Fruit fly (Drosophila melanogaster) whole organism, embryonic: ENCODE results near the gene TrpRS.

Experiments used
- CG12236 ChIP-seq: fragments of 200-800 bp; sonication (Bioruptor generic); optimal IDR thresholded peaks from 2 replicates; lab custom pipeline; 2016; ENCODE audit warnings: missing biosample characterization, missing genetic modification characterization
- CG13424 ChIP-seq: fragments of 200-800 bp; sonication (Bioruptor generic); optimal IDR thresholded peaks from 2 replicates; lab custom pipeline; 2019; ENCODE audit warnings: missing biosample characterization, mild to moderate bottlenecking, missing genetic modification characterization, moderate library complexity
- CG14860 ChIP-seq: fragments of 200-800 bp; sonication (Bioruptor generic); IDR thresholded peaks from 3 replicates; pipeline ENCODE4 v1.3.6; 2022; ENCODE audit warnings: missing biosample characterization, missing genetic modification characterization; ENCODE audit not compliant: partially characterized antibody
- CG17186 ChIP-seq: fragments of 200-800 bp; sonication (Bioruptor generic); optimal IDR thresholded peaks from 3 replicates; lab custom pipeline; 2017; ENCODE audit warnings: missing biosample characterization, missing genetic modification reagents, missing genetic modification characterization
- CG17328 ChIP-seq: fragments of 200-800 bp; sonication (Bioruptor generic); IDR thresholded peaks from 2 replicates; pipeline ENCODE4 v1.3.6; 2022; ENCODE audit warnings: missing biosample characterization, missing genetic modification characterization
- CG18011 ChIP-seq: fragments of 200-800 bp; sonication (Bioruptor generic); optimal IDR thresholded peaks from 2 replicates; lab custom pipeline; 2017; ENCODE audit warnings: missing biosample characterization, missing genetic modification characterization, mild to moderate bottlenecking, moderate library complexity, missing genotype
- CG18619 ChIP-seq: fragments of 200-800 bp; sonication (Bioruptor generic); optimal IDR thresholded peaks from 3 replicates; lab custom pipeline; 2017; ENCODE audit warnings: missing biosample characterization, mild to moderate bottlenecking, missing genetic modification characterization
- CG18764 ChIP-seq: fragments of 200-800 bp; sonication (Bioruptor generic); optimal IDR thresholded peaks from 3 replicates; lab custom pipeline; 2016; ENCODE audit warnings: missing biosample characterization, missing genetic modification characterization
- CG4424 ChIP-seq: fragments of 200-800 bp; sonication (Bioruptor generic); optimal IDR thresholded peaks from 3 replicates; lab custom pipeline; 2016; ENCODE audit warnings: missing biosample characterization, missing genetic modification characterization
- CG4820 ChIP-seq: fragments of 200-800 bp; sonication (Bioruptor generic); optimal IDR thresholded peaks from 3 replicates; lab custom pipeline; 2016; ENCODE audit warnings: missing biosample characterization, missing genetic modification characterization
- CG8281 ChIP-seq: fragments of 200-800 bp; sonication (Bioruptor generic); optimal IDR thresholded peaks from 2 replicates; lab custom pipeline; 2018; ENCODE audit warnings: missing biosample characterization, mild to moderate bottlenecking, missing genetic modification characterization, moderate library complexity
- CG9727 ChIP-seq: fragments of 200-800 bp; sonication (Bioruptor generic); optimal IDR thresholded peaks from 3 replicates; lab custom pipeline; 2017; ENCODE audit warnings: missing biosample characterization, mild to moderate bottlenecking, missing genetic modification characterization
- CG9797 ChIP-seq: fragments of 200-800 bp; sonication (Bioruptor generic); optimal IDR thresholded peaks from 3 replicates; lab custom pipeline; 2018; ENCODE audit warnings: missing biosample characterization, mild to moderate bottlenecking, missing genetic modification characterization
- CG9817 ChIP-seq: fragments of 200-800 bp; sonication (Bioruptor generic); optimal IDR thresholded peaks from 2 replicates; lab custom pipeline; 2018; ENCODE audit warnings: missing biosample characterization, mild to moderate bottlenecking, missing genetic modification characterization, moderate library complexity
- Dfd ChIP-seq, 2 experiments: fragments of >200 bp; optimal IDR thresholded peaks; 2 replicates each; lab custom pipeline; 2017; ENCODE audit warnings: missing biosample characterization in 2 of 2, missing genetic modification characterization in 2 of 2
- Doc3 ChIP-seq: fragments of 200-800 bp; sonication (Bioruptor generic); IDR thresholded peaks from 3 replicates; pipeline ENCODE4 v1.3.6; 2022; ENCODE audit warnings: missing biosample characterization, missing genetic modification characterization; ENCODE audit not compliant: partially characterized antibody
- E2f1 ChIP-seq: fragments of 200-800 bp; sonication (Bioruptor generic); IDR thresholded peaks from 2 replicates; pipeline ENCODE4 v1.3.6; 2022; ENCODE audit warnings: missing biosample characterization, missing genetic modification characterization
- Elba2 ChIP-seq: fragments of 200-800 bp; sonication (Bioruptor generic); optimal IDR thresholded peaks from 3 replicates; lab custom pipeline; 2016; ENCODE audit warnings: missing biosample characterization, missing genetic modification characterization
- Hmr ChIP-seq: fragments of 200-800 bp; sonication (Bioruptor generic); optimal IDR thresholded peaks from 3 replicates; lab custom pipeline; 2017; ENCODE audit warnings: mild to moderate bottlenecking, missing biosample characterization, missing genetic modification reagents, missing genetic modification characterization
- Hmx ChIP-seq: fragments of 200-800 bp; sonication (Bioruptor generic); optimal IDR thresholded peaks from 2 replicates; lab custom pipeline; 2016; ENCODE audit warnings: missing biosample characterization, missing genetic modification characterization
- NfI ChIP-seq: fragments of 200-800 bp; sonication (Bioruptor generic); optimal IDR thresholded peaks from 3 replicates; lab custom pipeline; 2018; ENCODE audit warnings: missing biosample characterization, mild to moderate bottlenecking, missing genetic modification characterization, moderate library complexity
- Oaz ChIP-seq: fragments of 200-800 bp; sonication (Bioruptor generic); IDR thresholded peaks from 2 replicates; pipeline ENCODE4 v1.3.6; 2022; ENCODE audit warnings: missing biosample characterization, missing genetic modification characterization
- Optix ChIP-seq: fragments of 200-800 bp; sonication (Bioruptor generic); IDR thresholded peaks from 3 replicates; pipeline ENCODE4 v1.3.6; 2022; ENCODE audit warnings: missing biosample characterization, missing genetic modification characterization
- PHDP ChIP-seq: fragments of 200-800 bp; sonication (Bioruptor generic); optimal IDR thresholded peaks from 3 replicates; lab custom pipeline; 2018; ENCODE audit warnings: missing biosample characterization, mild to moderate bottlenecking, missing genetic modification characterization, moderate library complexity
- Scr ChIP-seq: fragments of 200-800 bp; sonication (Bioruptor generic); IDR thresholded peaks from 2 replicates; pipeline ENCODE4 v1.3.6; 2022; ENCODE audit warnings: missing biosample characterization, missing genetic modification characterization; ENCODE audit not compliant: partially characterized antibody
- Usf ChIP-seq: fragments of 200-800 bp; sonication (Bioruptor generic); optimal IDR thresholded peaks from 2 replicates; lab custom pipeline; 2017; ENCODE audit warnings: missing genotype, missing biosample characterization, missing genetic modification characterization
- Vsx1 ChIP-seq: fragments of 200-800 bp; sonication (Bioruptor generic); optimal IDR thresholded peaks from 2 replicates; lab custom pipeline; 2017; ENCODE audit warnings: missing biosample characterization, mild to moderate bottlenecking, missing genetic modification characterization, missing genetic modification reagents
- br ChIP-seq: fragments of >200 bp; optimal IDR thresholded peaks from 2 replicates; lab custom pipeline; 2017
- cas ChIP-seq: fragments of 200-800 bp; sonication (Bioruptor generic); IDR thresholded peaks from 2 replicates; pipeline ENCODE4 v1.3.6; 2022; ENCODE audit warnings: missing biosample characterization, missing genetic modification characterization
- cato ChIP-seq: fragments of 200-800 bp; sonication (Bioruptor generic); optimal IDR thresholded peaks from 2 replicates; lab custom pipeline; 2016; ENCODE audit warnings: missing biosample characterization, missing genetic modification characterization, borderline replicate concordance
- cg ChIP-seq: fragments of 200-800 bp; sonication (Bioruptor generic); optimal IDR thresholded peaks from 3 replicates; lab custom pipeline; 2019; ENCODE audit warnings: missing biosample characterization, mild to moderate bottlenecking, missing genetic modification characterization, moderate library complexity
- disco-r ChIP-seq: fragments of 200-800 bp; sonication (Bioruptor generic); optimal IDR thresholded peaks from 2 replicates; lab custom pipeline; 2016; ENCODE audit warnings: missing biosample characterization, missing genetic modification characterization
- en ChIP-seq: fragments of 200-800 bp; sonication (Bioruptor generic); optimal IDR thresholded peaks from 2 replicates; lab custom pipeline; 2016; ENCODE audit warnings: missing biosample characterization, missing genetic modification characterization
- eyg ChIP-seq: fragments of 200-800 bp; sonication (Bioruptor generic); optimal IDR thresholded peaks from 3 replicates; lab custom pipeline; 2016; ENCODE audit warnings: missing biosample characterization, missing genetic modification characterization
- gem ChIP-seq: fragments of 200-800 bp; sonication (Bioruptor generic); optimal IDR thresholded peaks from 2 replicates; lab custom pipeline; 2019; ENCODE audit warnings: missing biosample characterization, mild to moderate bottlenecking, missing genetic modification characterization, moderate library complexity
- gfzf ChIP-seq: fragments of 200-800 bp; sonication (Bioruptor generic); optimal IDR thresholded peaks from 2 replicates; lab custom pipeline; 2016; ENCODE audit warnings: missing biosample characterization, mild to moderate bottlenecking, missing genetic modification characterization, moderate library complexity
- kay ChIP-seq: fragments of 200-800 bp; sonication (Bioruptor generic); optimal IDR thresholded peaks from 2 replicates; lab custom pipeline; 2016; ENCODE audit warnings: missing biosample characterization, missing genetic modification characterization
- knrl ChIP-seq: fragments of 200-800 bp; sonication (Bioruptor generic); IDR thresholded peaks from 3 replicates; pipeline ENCODE4 v1.3.6; 2022; ENCODE audit warnings: missing biosample characterization, missing genetic modification characterization; ENCODE audit not compliant: partially characterized antibody
- luna ChIP-seq: fragments of 200-800 bp; sonication (Bioruptor generic); optimal IDR thresholded peaks from 2 replicates; lab custom pipeline; 2016; ENCODE audit warnings: missing biosample characterization, missing genetic modification characterization
- rib ChIP-seq: fragments of 200-800 bp; sonication (Bioruptor generic); IDR thresholded peaks from 2 replicates; pipeline ENCODE4 v1.3.6; 2022; ENCODE audit warnings: missing biosample characterization, missing genetic modification characterization
- sc ChIP-seq, 3 experiments: fragments of >200 bp in 2 of 3; fragments of 200-800 bp in 1 of 3; sonication (Bioruptor generic) in 1 of 3; optimal IDR thresholded peaks; 2 replicates in 2 of 3; 3 replicates in 1 of 3; lab custom pipeline; 2017; ENCODE audit warnings: mild to moderate bottlenecking in 1 of 3, missing biosample characterization in 1 of 3, missing genetic modification characterization in 1 of 3, missing genetic modification reagents in 1 of 3
- sqz ChIP-seq: fragments of 200-800 bp; sonication (Bioruptor generic); optimal IDR thresholded peaks from 3 replicates; lab custom pipeline; 2018; ENCODE audit warnings: missing biosample characterization, mild to moderate bottlenecking, missing genetic modification characterization
- tll ChIP-seq, 2 experiments: fragments of 200-800 bp in 1 of 2; fragments of >200 bp in 1 of 2; sonication (Bioruptor generic) in 1 of 2; optimal IDR thresholded peaks; 2 replicates each; lab custom pipeline; 2017 to 2019; ENCODE audit warnings: missing biosample characterization in 2 of 2, missing genetic modification characterization in 2 of 2, mild to moderate bottlenecking in 1 of 2, moderate library complexity in 1 of 2
- trh ChIP-seq: fragments of 200-800 bp; sonication (Bioruptor generic); optimal IDR thresholded peaks from 2 replicates; lab custom pipeline; 2016; ENCODE audit warnings: missing biosample characterization, missing genetic modification characterization
- wdn ChIP-seq: fragments of 200-800 bp; sonication (Bioruptor generic); IDR thresholded peaks from 2 replicates; pipeline ENCODE4 v1.3.6; 2022; ENCODE audit warnings: missing biosample characterization, missing genetic modification characterization
- wor ChIP-seq: fragments of 200-800 bp; sonication (Bioruptor generic); IDR thresholded peaks from 2 replicates; pipeline ENCODE4 v1.3.6; 2022; ENCODE audit warnings: missing biosample characterization, missing genetic modification characterization

Gene TrpRS

DNA sequence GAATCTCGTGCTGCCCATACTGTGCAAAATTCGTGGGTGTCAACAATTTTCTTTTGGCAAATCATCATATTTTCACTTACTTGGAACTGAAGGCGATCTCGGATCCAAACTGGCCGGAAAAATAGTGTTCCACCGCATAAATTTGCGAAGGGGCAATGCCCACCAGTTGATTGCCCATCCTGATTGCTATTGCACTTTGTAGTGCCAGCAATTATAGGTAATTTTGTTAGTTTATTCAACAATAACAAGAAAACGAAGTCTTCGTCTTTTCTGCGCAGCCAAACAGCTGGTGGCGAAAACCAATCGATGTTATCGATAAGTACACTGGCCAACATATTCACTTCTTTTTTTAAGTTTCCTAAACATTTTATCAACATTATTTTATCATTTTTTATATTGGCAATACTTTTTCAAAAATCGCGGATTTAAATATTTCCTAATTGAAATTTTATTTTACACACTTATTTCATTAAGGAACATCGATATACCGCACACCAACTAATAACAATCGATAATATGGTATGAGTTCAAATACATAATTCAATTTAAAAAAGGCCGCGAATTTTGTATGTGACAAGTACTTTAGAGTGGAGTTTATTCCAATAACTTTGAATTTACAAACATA is 21.0 kb downstream of the TrpRS start, which contains the start of gene Vps15 (continued):
- peak; percentile 50; the same call in 1 of the 2 replicates for TF ChIP-seq cas
- TF ChIP-seq tll (GFP tag; optimal IDR thresholded peaks at IDR 0.05; lab: Kevin White, UChicago), result no peak
- peak; percentile 78 for TF ChIP-seq CG9817 (tag; lab: Kevin White, UChicago)
- TF ChIP-seq gfzf (GFP tag; lab: Kevin White, UChicago), result peak; percentile 17
- TF ChIP-seq PHDP (tag; lab: Kevin White, UChicago), result peak; percentile 89
- TF ChIP-seq Hmx (GFP tag; lab: Kevin White, UChicago), result peak; percentile 70
- TF ChIP-seq kay, result peak; percentile 63
- peak; percentile 57 for TF ChIP-seq disco-r (GFP tag; lab: Kevin White, UChicago)
- TF ChIP-seq eyg, result peak; percentile 28
- no peak for TF ChIP-seq cg (GFP tag; lab: Kevin White, UChicago)
- TF ChIP-seq CG17186 (GFP tag; lab: Kevin White, UChicago), result peak; percentile 68
- TF ChIP-seq NfI (GFP tag; lab: Kevin White, UChicago), result peak; percentile 73
- no peak for TF ChIP-seq br (lab: Kevin White, UChicago)
- peak; percentile 48 for TF ChIP-seq CG18619
- no peak for TF ChIP-seq Usf
- peak; percentile 58; the same call in 1 of the 2 replicates for TF ChIP-seq wdn (GFP tag; lab: Robert Waterston, UW)
- peak; percentile 86 for TF ChIP-seq CG13424
- TF ChIP-seq knrl (GFP tag; lab: Robert Waterston, UW), result peak; percentile 74

DNA sequence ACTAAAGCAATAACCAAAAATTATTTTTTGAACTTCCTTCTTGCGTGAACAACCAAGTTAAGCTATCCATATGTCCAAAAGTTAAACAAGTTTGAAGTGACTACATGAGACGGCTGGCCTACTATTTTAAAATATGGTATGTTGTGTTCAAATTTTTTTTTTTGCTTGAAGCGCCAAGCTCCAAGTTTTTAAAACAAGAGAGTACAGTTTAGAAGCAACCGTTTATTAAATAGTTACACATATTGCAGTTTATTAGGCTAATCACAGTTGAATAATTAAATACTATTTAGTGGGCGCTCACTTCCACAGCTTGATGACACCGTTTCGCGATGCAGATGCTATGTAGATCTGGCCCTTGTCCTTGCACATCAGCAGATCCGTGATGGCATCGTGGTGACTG is 26.1 kb downstream of the TrpRS start, which contains the start of gene D1:
TSS of gene D1 (minus strand) at position 101 of the 400 bp plus-strand sequence.
- TF ChIP-seq Scr (GFP tag; lab: Robert Waterston, UW), result no peak

DNA sequence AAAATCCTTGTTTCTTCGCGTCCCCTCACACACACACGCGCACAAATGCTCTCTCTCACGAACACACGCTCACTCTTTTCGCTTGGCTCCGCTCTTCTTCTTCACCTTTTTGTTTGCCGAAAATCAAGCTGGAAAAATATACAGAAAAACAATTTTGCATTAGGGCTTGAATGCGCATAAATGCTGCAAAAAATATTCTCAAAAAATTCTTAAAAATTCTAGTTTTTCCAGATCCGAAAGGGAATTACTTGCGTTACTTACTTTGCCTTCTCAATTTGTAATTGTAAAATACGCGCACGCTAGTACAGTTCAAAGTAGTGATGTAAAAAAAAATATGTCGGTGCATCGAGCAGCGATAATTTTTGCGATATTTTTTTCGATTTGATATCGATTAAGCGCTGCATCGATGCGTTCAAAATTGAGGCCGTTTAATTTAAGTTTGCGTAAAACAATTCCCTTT is 26.7 kb downstream of the TrpRS start:
- no peak for TF ChIP-seq gem (tag; lab: Kevin White, UChicago)
- no peak for TF ChIP-seq Elba2 (GFP tag; lab: Kevin White, UChicago)
- no peak for TF ChIP-seq br (lab: Kevin White, UChicago)
- no peak for TF ChIP-seq luna
- TF ChIP-seq CG18764 (GFP tag; lab: Kevin White, UChicago), result no peak
- TF ChIP-seq CG17328 (GFP tag; lab: Robert Waterston, UW), result no peak
- TF ChIP-seq NfI (GFP tag; lab: Kevin White, UChicago), result peak; percentile 12
- no peak for TF ChIP-seq wor (GFP tag; lab: Robert Waterston, UW)
- TF ChIP-seq sc (optimal IDR thresholded peaks at IDR 0.05; lab: Kevin White, UChicago), result no peak
- TF ChIP-seq sc (GFP tag; optimal IDR thresholded peaks at IDR 0.05; lab: Kevin White, UChicago), result no peak
- TF ChIP-seq CG18011 (GFP tag; lab: Kevin White, UChicago), result no peak
- no peak for TF ChIP-seq E2f1 (GFP tag; lab: Robert Waterston, UW)
- peak; percentile 71 for TF ChIP-seq CG14860 (GFP tag; lab: Robert Waterston, UW)
- no peak for TF ChIP-seq Optix (GFP tag; lab: Robert Waterston, UW)
- no peak for TF ChIP-seq CG12236 (GFP tag; lab: Kevin White, UChicago)
- TF ChIP-seq Dfd (GFP tag; optimal IDR thresholded peaks at IDR 0.05; lab: Kevin White, UChicago), result no peak
- no peak for TF ChIP-seq Vsx1 (GFP tag; lab: Kevin White, UChicago)
- TF ChIP-seq CG9797 (GFP tag; lab: Kevin White, UChicago), result peak; percentile 22
- TF ChIP-seq Oaz, result no peak
- no peak for TF ChIP-seq trh (GFP tag; lab: Kevin White, UChicago)
- no peak for TF ChIP-seq PHDP (tag; lab: Kevin White, UChicago)
- no peak for TF ChIP-seq Hmr (GFP tag; lab: Kevin White, UChicago)
- TF ChIP-seq CG4820 (GFP tag; lab: Kevin White, UChicago), result no peak
- TF ChIP-seq cato (GFP tag; lab: Kevin White, UChicago), result no peak
- TF ChIP-seq sqz (GFP tag; lab: Kevin White, UChicago), result peak; percentile 69
- peak; percentile 70 for TF ChIP-seq Doc3 (GFP tag; lab: Robert Waterston, UW)
- no peak for TF ChIP-seq rib
- no peak for TF ChIP-seq en (GFP tag; lab: Kevin White, UChicago)
- no peak for TF ChIP-seq CG8281 (tag; lab: Kevin White, UChicago)
- peak; percentile 16 for TF ChIP-seq CG9727 (GFP tag; lab: Kevin White, UChicago)
- TF ChIP-seq CG4424 (GFP tag; lab: Kevin White, UChicago), result no peak
